Worm (Caenorhabditis elegans) whole organism, mixed stage, embryonic: ENCODE measurements around the gene spp-12.

ENCODE experiments used
- elt-1 ChIP-seq: sonication (generic microtip); optimal IDR thresholded peaks from 2 replicates; lab custom pipeline; 2017; ENCODE audit warnings: missing genetic modification characterization, mild to moderate bottlenecking, missing compliant biosample characterization, antibody characterized with exemption, moderate library complexity, borderline replicate concordance; ENCODE audit not compliant: insufficient read depth
- unc-62 ChIP-seq: fragments of 150-350 bp; optimal IDR thresholded peaks from 2 replicates; lab custom pipeline; 2014; ENCODE audit warnings: missing biosample characterization, missing genetic modification reagents, missing genetic modification characterization

DNA sequence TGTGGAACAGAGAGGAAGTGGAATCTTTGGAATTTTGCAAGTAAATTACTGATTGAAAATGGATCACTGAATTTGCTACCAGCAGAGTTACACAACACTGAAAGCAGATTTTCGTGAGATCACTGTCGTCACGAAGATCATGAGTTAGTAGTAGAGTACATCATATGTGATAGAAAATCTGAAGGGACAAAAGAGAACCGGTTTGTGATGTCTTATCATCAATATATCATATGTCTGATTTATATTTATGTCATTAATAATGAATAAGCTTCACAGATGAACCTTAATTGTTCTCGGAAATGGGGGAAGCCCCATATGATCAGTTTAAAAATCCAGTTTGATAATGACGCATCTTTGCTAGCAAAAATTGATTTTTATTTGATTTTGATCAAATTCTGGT, 46.4 kb downstream of the spp-12 start:
- TF ChIP-seq elt-1 (tag; lab: Kevin White, UChicago) (no peak), unc-62 (GFP tag; lab: Kevin White, UChicago) (no peak)
